Worm (Caenorhabditis elegans) whole organism, L2 larva: Measurements from ENCODE around the gene glr-7.

Source experiments
- R02D3.7 ChIP-seq: fragments of 150-350 bp; optimal IDR thresholded peaks from 2 replicates; lab custom pipeline; 2014; ENCODE audit warnings: missing biosample characterization, missing genetic modification characterization
- alr-1 ChIP-seq: fragments of 150-350 bp; optimal IDR thresholded peaks from 2 replicates; lab custom pipeline; 2014; ENCODE audit warnings: missing biosample characterization, missing genetic modification characterization
- ama-1 ChIP-seq: fragments of 150-350 bp; optimal IDR thresholded peaks from 2 replicates; lab custom pipeline; 2018; ENCODE audit warnings: inconsistent platforms
- lin-13 ChIP-seq: fragments of 150-350 bp; optimal IDR thresholded peaks from 2 replicates; lab custom pipeline; 2014; ENCODE audit warnings: missing biosample characterization, missing genetic modification reagents, missing genetic modification characterization
- snpc-4 ChIP-seq: fragments of 150-350 bp; optimal IDR thresholded peaks from 2 replicates; lab custom pipeline; 2014; ENCODE audit warnings: missing biosample characterization, missing genetic modification characterization
- ztf-11 ChIP-seq: sonication (generic microtip); optimal IDR thresholded peaks from 2 replicates; lab custom pipeline; 2017; ENCODE audit warnings: missing biosample characterization, missing genetic modification characterization

DNA sequence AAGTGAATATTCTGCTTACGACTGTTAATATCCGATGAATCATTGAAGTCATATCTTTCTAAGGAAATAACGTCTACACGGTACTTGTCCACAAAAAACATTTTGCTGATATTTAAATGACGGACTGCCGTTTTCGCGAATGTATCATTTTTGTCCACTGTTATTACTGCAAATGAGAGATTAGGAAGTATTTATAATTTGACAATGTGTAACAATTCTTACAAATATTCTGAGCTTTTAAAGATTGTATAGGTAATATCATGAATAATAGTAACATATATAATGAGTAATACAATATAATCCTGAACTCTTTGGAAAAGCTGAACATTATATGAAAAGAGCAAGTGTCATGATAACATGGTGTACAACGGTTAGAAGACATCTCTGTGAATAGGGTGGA is at the start of gene glr-7:
- no peak for TF ChIP-seq ztf-11 (tag; lab: Kevin White, UChicago)
- TF ChIP-seq lin-13: no peak
- TF ChIP-seq snpc-4 (tag; lab: Kevin White, UChicago): no peak
- no peak for TF ChIP-seq R02D3.7 (tag; lab: Kevin White, UChicago)
- no peak for TF ChIP-seq alr-1 (tag; lab: Kevin White, UChicago)
- TF ChIP-seq ama-1 (lab: Kevin White, UChicago): no peak
